Fruit fly (Drosophila melanogaster): Measurements from ENCODE around the gene Pcyt2.

The Pcyt2 gene

DNA sequence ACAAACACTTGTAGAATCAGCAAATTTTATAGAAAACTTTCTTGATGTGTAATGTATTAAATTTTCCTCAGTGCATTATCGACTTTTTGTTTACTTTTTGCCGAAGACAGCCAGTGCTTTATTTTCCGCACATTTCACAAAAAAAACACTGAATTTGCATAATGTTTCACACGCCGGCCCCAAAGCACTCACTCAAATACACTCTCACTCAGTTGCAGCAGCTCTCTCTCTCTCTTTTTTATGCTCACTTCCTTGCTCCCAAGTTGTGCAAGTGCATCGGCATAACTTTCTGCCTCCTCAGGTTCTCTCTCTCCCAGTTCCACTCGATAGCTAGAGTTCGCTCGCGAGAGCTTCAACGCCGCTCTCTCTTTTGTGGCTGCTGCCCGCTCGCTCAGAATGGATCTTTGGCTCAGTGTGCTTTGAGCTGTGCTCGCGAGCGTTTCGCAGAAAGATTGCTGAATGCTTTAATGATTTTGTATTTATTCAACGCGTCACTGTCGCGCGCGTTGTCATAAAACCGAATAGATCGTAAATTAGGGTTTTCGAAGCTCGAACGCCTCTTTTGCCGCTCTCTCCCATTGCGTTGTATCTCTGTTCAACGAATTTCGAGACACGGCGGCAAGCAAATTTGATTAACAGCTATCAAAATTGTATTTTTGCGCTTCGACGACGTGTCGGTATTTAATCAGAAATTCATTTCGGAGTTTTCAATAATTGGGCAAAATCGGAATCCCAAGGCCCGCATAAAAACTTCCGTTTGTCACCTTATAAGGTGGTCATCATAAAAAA, 33.2 kb downstream of the Pcyt2 start (continued):
- TF ChIP-seq Sox100B (GFP tag; optimal IDR thresholded peaks at IDR 0.05) (no peak), CG18476 (GFP tag; optimal IDR thresholded peaks at IDR 0.05) (no peak), psq (GFP tag; optimal IDR thresholded peaks at IDR 0.05) (no peak), Xbp1 (GFP tag; optimal IDR thresholded peaks at IDR 0.05) (no peak), CG9609 (GFP tag; optimal IDR thresholded peaks at IDR 0.05) (no peak), D (optimal IDR thresholded peaks at IDR 0.05) (no peak), D (GFP tag; optimal IDR thresholded peaks at IDR 0.05) (no peak), dpn (GFP tag; optimal IDR thresholded peaks at IDR 0.05) (no peak), CG12236 (GFP tag; optimal IDR thresholded peaks at IDR 0.05) (no peak), Mes4 (GFP tag; optimal IDR thresholded peaks at IDR 0.05) (no peak), CG7372 (GFP tag; IDR thresholded peaks at IDR 0.05) (no peak), al (GFP tag; IDR thresholded peaks at IDR 0.05) (no peak), CG13624 (GFP tag; optimal IDR thresholded peaks at IDR 0.05) (peak; percentile 68), bsh (GFP tag; optimal IDR thresholded peaks at IDR 0.05) (peak in 1 of 2 experiments; percentile 67), CG3281 (GFP tag; optimal IDR thresholded peaks at IDR 0.05) (peak; percentile 4), CG13287 (GFP tag; IDR thresholded peaks at IDR 0.05; ENCODE audit: partially characterized antibody) (peak; percentile 67), Optix (GFP tag; IDR thresholded peaks at IDR 0.05) (no peak), Six4 (GFP tag; optimal IDR thresholded peaks at IDR 0.05) (no peak), Elba2 (GFP tag; optimal IDR thresholded peaks at IDR 0.05) (no peak), p53 (GFP tag; optimal IDR thresholded peaks at IDR 0.05) (no peak), Taf1 (GFP tag; IDR thresholded peaks at IDR 0.05) (no peak), ham (GFP tag; IDR thresholded peaks at IDR 0.05) (no peak), nmo (GFP tag; optimal IDR thresholded peaks at IDR 0.05) (no peak), CG34422 (GFP tag; IDR thresholded peaks at IDR 0.05) (0 out of 3 replicates have a peak, but pooled peaks have one; percentile 42), CG12744 (GFP tag; optimal IDR thresholded peaks at IDR 0.05) (no peak), zfh1 (GFP tag; IDR thresholded peaks at IDR 0.05) (no peak), CG17568 (GFP tag; optimal IDR thresholded peaks at IDR 0.05) (peak; percentile 12), Sin3A (optimal IDR thresholded peaks at IDR 0.05) (no peak), sug (tag; optimal IDR thresholded peaks at IDR 0.05) (peak; percentile 14), HLH54F (GFP tag; optimal IDR thresholded peaks at IDR 0.05) (no peak), mam (GFP tag; optimal IDR thresholded peaks at IDR 0.05) (no peak), dimm (GFP tag; IDR thresholded peaks at IDR 0.05) (no peak), Oaz (GFP tag; IDR thresholded peaks at IDR 0.05) (no peak), CG11085 (GFP tag; IDR thresholded peaks at IDR 0.05) (no peak), da (GFP tag; optimal IDR thresholded peaks at IDR 0.05) (no peak), Lim3 (GFP tag; IDR thresholded peaks at IDR 0.05) (no peak), CG18619 (GFP tag; optimal IDR thresholded peaks at IDR 0.05) (no peak), zf30C (GFP tag; optimal IDR thresholded peaks at IDR 0.05) (no peak), CG6765 (GFP tag; optimal IDR thresholded peaks at IDR 0.05) (peak; percentile 60), pros (GFP tag; optimal IDR thresholded peaks at IDR 0.05) (peak; percentile 6), maf-S (GFP tag; optimal IDR thresholded peaks at IDR 0.05) (no peak), sqz (GFP tag; optimal IDR thresholded peaks at IDR 0.05) (no peak), CG7963 (GFP tag; IDR thresholded peaks at IDR 0.05; ENCODE audit: partially characterized antibody) (no peak), CG34376 (GFP tag; optimal IDR thresholded peaks at IDR 0.05) (peak; percentile 66), Dbx (GFP tag; IDR thresholded peaks at IDR 0.05) (peak; percentile 52; the same call in 1 of the 3 replicates), C15 (GFP tag; IDR thresholded peaks at IDR 0.05) (no peak), MBD-R2 (GFP tag; IDR thresholded peaks at IDR 0.05) (no peak), CG7839 (tag; optimal IDR thresholded peaks at IDR 0.05) (no peak), CG13894 (tag; optimal IDR thresholded peaks at IDR 0.05) (peak; percentile 54), CG12769 (tag; optimal IDR thresholded peaks at IDR 0.05) (no peak), klu (GFP tag; IDR thresholded peaks at IDR 0.05) (no peak), Hr39 (optimal IDR thresholded peaks at IDR 0.05) (no peak)

All from whole organism, embryonic.